Worm (Caenorhabditis elegans) whole organism, L4/young adult: ENCODE results near the gene hpo-28.

Source experiments
- W03F9.2 ChIP-seq: fragments of 150-350 bp; optimal IDR thresholded peaks from 2 replicates; lab custom pipeline; 2014; ENCODE audit warnings: missing biosample characterization, missing genetic modification characterization
- dao-5 ChIP-seq: sonication (generic microtip); optimal IDR thresholded peaks from 2 replicates; lab custom pipeline; 2016; ENCODE audit warnings: missing genotype, missing genetic modification characterization, moderate library complexity, missing compliant biosample characterization
- him-1 ChIP-seq: sonication (generic microtip); optimal IDR thresholded peaks from 2 replicates; lab custom pipeline; 2016; ENCODE audit warnings: missing genotype, missing genetic modification reagents, missing genetic modification characterization, missing compliant biosample characterization

- TF ChIP-seq dao-5, result no peak
- TF ChIP-seq him-1, result no peak
- TF ChIP-seq W03F9.2 (tag; lab: Kevin White, UChicago), result no peak
Measured at ce11 chrIII:5737708-5738107, 28.6 kb upstream of the hpo-28 start, which contains the start of gene B0244.6.
